Worm (Caenorhabditis elegans) whole organism, young adult: ENCODE results near the gene R07B1.13.

Source experiments
- Y53G8AR.9 ChIP-seq: fragments of 200-800 bp; sonication (Bioruptor generic); conservative IDR thresholded peaks from 2 replicates; pipeline ENCODE4 v1.3.6; 2022; ENCODE audit warnings: missing genetic modification reagents, missing genetic modification characterization, missing compliant biosample characterization
- ceh-91 ChIP-seq: fragments of 200-800 bp; sonication (Bioruptor generic); IDR thresholded peaks from 2 replicates; pipeline ENCODE4 v1.3.6; 2022; ENCODE audit warnings: missing genetic modification reagents, missing genetic modification characterization, missing compliant biosample characterization
- ets-4 ChIP-seq: fragments of 200-800 bp; sonication (Bioruptor generic); optimal IDR thresholded peaks from 2 replicates; lab custom pipeline; 2018; ENCODE audit warnings: mild to moderate bottlenecking, missing genetic modification characterization, missing compliant biosample characterization
- lin-35 ChIP-seq, 3 experiments: fragments of 150-350 bp in 2 of 3; sonication (generic microtip) in 1 of 3; optimal IDR thresholded peaks; 2 replicates each; lab custom pipeline; 2014 to 2018; ENCODE audit warnings: missing biosample characterization in 3 of 3, missing genetic modification characterization in 3 of 3, missing genetic modification reagents in 3 of 3
- nhr-90 ChIP-seq: sonication (generic microtip); optimal IDR thresholded peaks from 2 replicates; lab custom pipeline; 2016; ENCODE audit warnings: missing genotype, mild to moderate bottlenecking, missing genetic modification characterization, missing compliant biosample characterization
- pha-4 ChIP-seq: fragments of 150-350 bp; sonication (generic microtip); optimal IDR thresholded peaks from 2 replicates; lab custom pipeline; 2014; ENCODE audit warnings: missing biosample characterization, missing genetic modification reagents, missing genetic modification characterization
- sea-2 ChIP-seq: fragments of 200-800 bp; sonication (Bioruptor generic); IDR thresholded peaks from 2 replicates; pipeline ENCODE4 v1.3.6; 2022; ENCODE audit warnings: missing genetic modification characterization, missing compliant biosample characterization
- snpc-4 ChIP-seq, 5 experiments: fragments of 150-350 bp in 1 of 5; sonication (generic microtip) in 4 of 5; optimal IDR thresholded peaks; 2 replicates each; lab custom pipeline; 2014 to 2018; ENCODE audit warnings: missing genetic modification characterization in 5 of 5, missing biosample characterization in 3 of 5, antibody characterized with exemption in 2 of 5, mild to moderate bottlenecking in 2 of 5, missing compliant biosample characterization in 2 of 5, missing genotype in 2 of 5, moderate library complexity in 2 of 5, missing genetic modification reagents in 1 of 5

DNA sequence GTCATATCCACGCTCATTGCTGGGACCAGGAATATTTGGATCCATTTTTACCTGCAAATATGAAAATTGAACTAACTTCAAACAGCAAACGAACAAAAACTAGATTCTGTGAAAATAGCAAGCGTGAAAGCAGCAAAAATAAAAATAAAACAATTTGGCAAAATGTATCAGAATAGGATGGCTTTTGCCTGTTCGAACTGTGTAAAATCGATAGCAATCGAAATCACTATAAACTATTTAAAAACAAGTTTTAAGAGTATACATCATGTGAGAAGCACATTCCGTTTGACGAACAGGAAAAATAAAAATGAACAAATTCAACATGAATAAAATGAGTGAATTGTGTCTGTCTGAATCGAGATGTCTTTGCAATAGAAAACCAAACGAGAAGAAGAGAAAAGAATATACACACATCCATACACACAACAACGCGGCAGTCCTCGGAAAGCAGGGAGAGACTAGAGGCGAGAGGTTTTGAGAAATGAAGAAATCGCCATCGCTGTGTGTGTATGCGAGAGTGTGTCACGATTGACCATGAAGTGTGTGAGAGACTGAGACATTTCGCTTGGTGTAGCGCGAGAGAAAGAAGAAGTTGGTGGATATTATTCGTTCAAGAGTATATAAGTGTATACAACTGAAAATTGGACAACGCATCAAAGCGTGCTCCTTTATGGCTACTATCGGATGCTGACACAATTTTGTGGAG, 30.0 kb downstream of the R07B1.13 start, which contains the start of gene phf-34:
- no peak for TF ChIP-seq pha-4 (tag; lab: Kevin White, UChicago)
- no peak for TF ChIP-seq lin-35 (GFP tag; optimal IDR thresholded peaks at IDR 0.05; lab: Kevin White, UChicago)
- TF ChIP-seq sea-2 (GFP tag; lab: Robert Waterston, UW) = no peak
- no peak for TF ChIP-seq Y53G8AR.9 (GFP tag; lab: Robert Waterston, UW)
- TF ChIP-seq ets-4 (GFP tag; lab: Kevin White, UChicago) = no peak
- no peak for TF ChIP-seq nhr-90 (tag; lab: Kevin White, UChicago)
- TF ChIP-seq ceh-91 (GFP tag; lab: Robert Waterston, UW) = no peak
- TF ChIP-seq snpc-4 (GFP tag; optimal IDR thresholded peaks at IDR 0.05; lab: Kevin White, UChicago) = no peak
- TF ChIP-seq snpc-4 (tag; optimal IDR thresholded peaks at IDR 0.05; lab: Kevin White, UChicago) = no peak
